Fruit fly (Drosophila melanogaster) whole organism, embryonic: ENCODE results near the gene Gnmt.
A peak's percentile ranks its signal among the peaks of the same experiment; 100 is the strongest.

Experiments used
- Atf6 ChIP-seq: fragments of 200-800 bp; sonication (Bioruptor generic); IDR thresholded peaks from 2 replicates; pipeline ENCODE4 v1.3.6; 2022; ENCODE audit warnings: missing biosample characterization, missing genetic modification characterization
- B-H2 ChIP-seq: fragments of 200-800 bp; sonication (Bioruptor generic); optimal IDR thresholded peaks from 2 replicates; lab custom pipeline; 2018; ENCODE audit warnings: missing biosample characterization, mild to moderate bottlenecking, missing genetic modification characterization
- BEAF-32 ChIP-seq: fragments of 200-800 bp; sonication (Bioruptor generic); optimal IDR thresholded peaks from 3 replicates; lab custom pipeline; 2017; ENCODE audit warnings: missing biosample characterization, missing genetic modification characterization, mild to moderate bottlenecking, moderate library complexity, missing genetic modification reagents
- Bdp1 ChIP-seq: fragments of 200-800 bp; sonication (Bioruptor generic); optimal IDR thresholded peaks from 3 replicates; lab custom pipeline; 2016; ENCODE audit warnings: missing biosample characterization, missing genetic modification characterization
- Bgb ChIP-seq: fragments of 200-800 bp; sonication (Bioruptor generic); IDR thresholded peaks from 2 replicates; pipeline ENCODE4 v1.3.6; 2022; ENCODE audit warnings: missing biosample characterization, missing genetic modification characterization; ENCODE audit not compliant: partially characterized antibody
- CG10543 ChIP-seq: fragments of 200-800 bp; sonication (Bioruptor generic); optimal IDR thresholded peaks from 3 replicates; lab custom pipeline; 2017; ENCODE audit warnings: missing biosample characterization, mild to moderate bottlenecking, missing genetic modification characterization, moderate library complexity
- CG11456 ChIP-seq: fragments of 200-800 bp; sonication (Bioruptor generic); IDR thresholded peaks from 3 replicates; pipeline ENCODE4 v1.3.6; 2022; ENCODE audit warnings: missing biosample characterization, missing genetic modification characterization
- CG11723 ChIP-seq: fragments of 200-800 bp; sonication (Bioruptor generic); optimal IDR thresholded peaks from 2 replicates; lab custom pipeline; 2017; ENCODE audit warnings: missing biosample characterization, mild to moderate bottlenecking, missing genetic modification characterization
- CG12219 ChIP-seq: fragments of 200-800 bp; sonication (Bioruptor generic); optimal IDR thresholded peaks from 3 replicates; lab custom pipeline; 2018; ENCODE audit warnings: missing biosample characterization, mild to moderate bottlenecking, missing genetic modification characterization
- CG15696 ChIP-seq: fragments of 200-800 bp; sonication (Bioruptor generic); optimal IDR thresholded peaks from 2 replicates; lab custom pipeline; 2019; ENCODE audit warnings: missing biosample characterization, mild to moderate bottlenecking, missing genetic modification characterization, moderate library complexity
- CG1647 ChIP-seq: fragments of 200-800 bp; sonication (Bioruptor generic); optimal IDR thresholded peaks from 3 replicates; lab custom pipeline; 2016; ENCODE audit warnings: missing biosample characterization, missing genetic modification characterization
- CG17568 ChIP-seq: fragments of 200-800 bp; sonication (Bioruptor generic); optimal IDR thresholded peaks from 2 replicates; lab custom pipeline; 2018; ENCODE audit warnings: missing biosample characterization, mild to moderate bottlenecking, missing genetic modification characterization, moderate library complexity
- CG17612 ChIP-seq: fragments of 200-800 bp; sonication (Bioruptor generic); IDR thresholded peaks from 2 replicates; pipeline ENCODE4 v1.3.6; 2022; ENCODE audit warnings: missing biosample characterization, missing genetic modification characterization
- CG2199 ChIP-seq: fragments of 200-800 bp; sonication (Bioruptor generic); IDR thresholded peaks from 3 replicates; pipeline ENCODE4 v1.3.6; 2022; ENCODE audit warnings: missing biosample characterization, missing genetic modification characterization
- CG2712 ChIP-seq: fragments of 200-800 bp; optimal IDR thresholded peaks from 3 replicates; lab custom pipeline; 2019; ENCODE audit warnings: missing biosample characterization, mild to moderate bottlenecking, missing genetic modification characterization, moderate library complexity
- CG30020 ChIP-seq: fragments of 200-800 bp; optimal IDR thresholded peaks from 2 replicates; lab custom pipeline; 2019; ENCODE audit warnings: missing biosample characterization, mild to moderate bottlenecking, missing genetic modification characterization, moderate library complexity
- CG32772 ChIP-seq: fragments of 200-800 bp; sonication (Bioruptor generic); IDR thresholded peaks from 2 replicates; pipeline ENCODE4 v1.3.6; 2022; ENCODE audit warnings: missing biosample characterization, missing genetic modification characterization
- CG3847 ChIP-seq: fragments of 200-800 bp; sonication (Bioruptor generic); IDR thresholded peaks from 2 replicates; pipeline ENCODE4 v1.3.6; 2022; ENCODE audit warnings: missing biosample characterization, missing genetic modification characterization
- CG7556 ChIP-seq: fragments of 200-800 bp; sonication (Bioruptor generic); optimal IDR thresholded peaks from 2 replicates; lab custom pipeline; 2017; ENCODE audit warnings: missing biosample characterization, mild to moderate bottlenecking, missing genetic modification characterization
- CG7987 ChIP-seq: fragments of 200-800 bp; sonication (Bioruptor generic); optimal IDR thresholded peaks from 2 replicates; lab custom pipeline; 2018; ENCODE audit warnings: missing biosample characterization, mild to moderate bottlenecking, missing genetic modification characterization, moderate library complexity
- Camta ChIP-seq: fragments of 200-800 bp; sonication (Bioruptor generic); optimal IDR thresholded peaks from 2 replicates; lab custom pipeline; 2016; ENCODE audit warnings: missing biosample characterization, missing genetic modification characterization
- Chrac-16 ChIP-seq: fragments of 200-800 bp; sonication (Bioruptor generic); optimal IDR thresholded peaks from 3 replicates; lab custom pipeline; 2016; ENCODE audit warnings: missing biosample characterization, missing genetic modification characterization
- Dfd ChIP-seq, 2 experiments: fragments of >200 bp; optimal IDR thresholded peaks; 2 replicates each; lab custom pipeline; 2017; ENCODE audit warnings: missing biosample characterization in 2 of 2, missing genetic modification characterization in 2 of 2
- Dip3 ChIP-seq: fragments of 200-800 bp; sonication (Bioruptor generic); optimal IDR thresholded peaks from 3 replicates; lab custom pipeline; 2016; ENCODE audit warnings: missing biosample characterization, missing genetic modification characterization
- Drgx ChIP-seq: fragments of 200-800 bp; sonication (Bioruptor generic); IDR thresholded peaks from 2 replicates; pipeline ENCODE4 v1.3.6; 2022; ENCODE audit warnings: missing biosample characterization, missing genetic modification characterization
- H15 ChIP-seq: fragments of 200-800 bp; sonication (Bioruptor generic); IDR thresholded peaks from 3 replicates; pipeline ENCODE4 v1.3.6; 2022; ENCODE audit warnings: missing biosample characterization, missing genetic modification characterization
- Hsf ChIP-seq: fragments of 200-800 bp; sonication (Bioruptor generic); optimal IDR thresholded peaks from 3 replicates; lab custom pipeline; 2016; ENCODE audit warnings: missing biosample characterization, missing genetic modification characterization
- Jarid2 ChIP-seq: fragments of 200-800 bp; sonication (Bioruptor generic); optimal IDR thresholded peaks from 3 replicates; lab custom pipeline; 2017; ENCODE audit warnings: mild to moderate bottlenecking, missing biosample characterization, missing genetic modification reagents, missing genetic modification characterization
- NK7.1 ChIP-seq: fragments of 200-800 bp; sonication (Bioruptor generic); optimal IDR thresholded peaks from 3 replicates; lab custom pipeline; 2016; ENCODE audit warnings: missing biosample characterization, missing genetic modification characterization
- PHDP ChIP-seq: fragments of 200-800 bp; sonication (Bioruptor generic); optimal IDR thresholded peaks from 3 replicates; lab custom pipeline; 2018; ENCODE audit warnings: missing biosample characterization, mild to moderate bottlenecking, missing genetic modification characterization, moderate library complexity
- Spps ChIP-seq: fragments of 200-800 bp; sonication (Bioruptor generic); optimal IDR thresholded peaks from 2 replicates; lab custom pipeline; 2018; ENCODE audit warnings: missing biosample characterization, mild to moderate bottlenecking, missing genetic modification characterization
- Sry-β ChIP-seq: fragments of 200-800 bp; sonication (Bioruptor generic); optimal IDR thresholded peaks from 2 replicates; lab custom pipeline; 2018; ENCODE audit warnings: missing biosample characterization, mild to moderate bottlenecking, missing genetic modification characterization, moderate library complexity
- ara ChIP-seq: fragments of 200-800 bp; sonication (Bioruptor generic); IDR thresholded peaks from 2 replicates; pipeline ENCODE4 v1.3.6; 2022; ENCODE audit warnings: missing biosample characterization, missing genetic modification characterization
- br ChIP-seq: fragments of >200 bp; optimal IDR thresholded peaks from 2 replicates; lab custom pipeline; 2017
- cas ChIP-seq: fragments of 200-800 bp; sonication (Bioruptor generic); IDR thresholded peaks from 2 replicates; pipeline ENCODE4 v1.3.6; 2022; ENCODE audit warnings: missing biosample characterization, missing genetic modification characterization
- dmrt99B ChIP-seq: fragments of 200-800 bp; sonication (Bioruptor generic); optimal IDR thresholded peaks from 2 replicates; lab custom pipeline; 2018; ENCODE audit warnings: missing biosample characterization, mild to moderate bottlenecking, missing genetic modification characterization, moderate library complexity
- fd3F ChIP-seq: fragments of 200-800 bp; sonication (Bioruptor generic); optimal IDR thresholded peaks from 2 replicates; lab custom pipeline; 2018; ENCODE audit warnings: missing biosample characterization, mild to moderate bottlenecking, missing genetic modification characterization, moderate library complexity
- gce ChIP-seq: fragments of 200-800 bp; sonication (Bioruptor generic); IDR thresholded peaks from 3 replicates; pipeline ENCODE4 v1.3.6; 2022; ENCODE audit warnings: missing biosample characterization, missing genetic modification characterization
- grn ChIP-seq: fragments of 200-800 bp; sonication (Bioruptor generic); optimal IDR thresholded peaks from 3 replicates; lab custom pipeline; 2017; ENCODE audit warnings: missing biosample characterization, missing genetic modification characterization
- hbn ChIP-seq: fragments of 200-800 bp; sonication (Bioruptor generic); IDR thresholded peaks from 2 replicates; pipeline ENCODE4 v1.3.6; 2022; ENCODE audit warnings: missing biosample characterization, missing genetic modification characterization; ENCODE audit not compliant: partially characterized antibody
- ken ChIP-seq: fragments of 200-800 bp; sonication (Bioruptor generic); IDR thresholded peaks from 3 replicates; pipeline ENCODE4 v1.3.6; 2022; ENCODE audit warnings: missing biosample characterization, missing genetic modification characterization
- lab ChIP-seq: fragments of 200-800 bp; sonication (Bioruptor generic); optimal IDR thresholded peaks from 3 replicates; lab custom pipeline; 2017; ENCODE audit warnings: missing biosample characterization, missing genetic modification characterization, mild to moderate bottlenecking, moderate library complexity, missing genetic modification reagents
- mld ChIP-seq: fragments of 200-800 bp; sonication (Bioruptor generic); IDR thresholded peaks from 3 replicates; pipeline ENCODE4 v1.3.6; 2022; ENCODE audit warnings: missing biosample characterization, missing genetic modification characterization; ENCODE audit not compliant: partially characterized antibody
- shn ChIP-seq: fragments of 200-800 bp; sonication (Bioruptor generic); optimal IDR thresholded peaks from 3 replicates; lab custom pipeline; 2016; ENCODE audit warnings: missing biosample characterization, missing genetic modification characterization
- sim ChIP-seq: fragments of 200-800 bp; sonication (Bioruptor generic); IDR thresholded peaks from 2 replicates; pipeline ENCODE4 v1.3.6; 2022; ENCODE audit warnings: missing biosample characterization, missing genetic modification characterization
- sr ChIP-seq: fragments of 200-800 bp; sonication (Bioruptor generic); IDR thresholded peaks from 3 replicates; pipeline ENCODE4 v1.3.6; 2022; ENCODE audit warnings: missing biosample characterization, missing genetic modification characterization
- ssp ChIP-seq: fragments of 200-800 bp; sonication (Bioruptor generic); IDR thresholded peaks from 2 replicates; pipeline ENCODE4 v1.3.6; 2022; ENCODE audit warnings: missing biosample characterization, missing genetic modification characterization
- tna ChIP-seq: fragments of 200-800 bp; sonication (Bioruptor generic); IDR thresholded peaks from 2 replicates; pipeline ENCODE4 v1.3.6; 2022; ENCODE audit warnings: missing biosample characterization, missing genetic modification characterization; ENCODE audit not compliant: partially characterized antibody
- twi ChIP-seq: fragments of 200-800 bp; optimal IDR thresholded peaks from 2 replicates; lab custom pipeline; 2019; ENCODE audit warnings: missing biosample characterization, mild to moderate bottlenecking, missing genetic modification characterization, moderate library complexity
- usp ChIP-seq: fragments of >200 bp; optimal IDR thresholded peaks from 2 replicates; lab custom pipeline; 2017; ENCODE audit warnings: missing biosample characterization, missing genetic modification characterization
- vnd ChIP-seq: fragments of 200-800 bp; sonication (Bioruptor generic); IDR thresholded peaks from 3 replicates; pipeline ENCODE4 v1.3.6; 2022; ENCODE audit warnings: missing biosample characterization, missing genetic modification characterization; ENCODE audit not compliant: partially characterized antibody
- yki ChIP-seq: fragments of >200 bp; optimal IDR thresholded peaks from 3 replicates; lab custom pipeline; 2018

Gnmt gene

DNA sequence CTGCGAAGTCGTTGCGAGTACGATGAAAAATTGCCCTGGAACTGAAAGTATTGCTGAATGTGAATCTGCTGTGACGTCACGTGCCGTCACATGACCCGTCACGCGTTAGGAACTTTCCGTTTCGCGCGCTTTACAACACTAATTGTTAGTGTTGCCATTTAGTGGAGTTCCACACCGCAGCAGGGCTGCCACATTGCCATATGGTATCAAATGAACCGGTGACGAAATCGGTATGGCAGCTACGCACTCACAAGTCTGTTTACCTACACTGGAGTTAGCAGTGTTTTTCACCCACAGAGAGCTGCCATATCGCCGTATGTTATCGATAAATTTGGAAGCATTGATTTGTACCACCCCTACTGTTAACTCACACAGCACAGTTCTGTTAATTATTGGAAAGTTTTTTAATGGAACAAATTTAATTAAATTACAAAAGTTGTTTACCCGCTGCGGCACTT lies 46.7 kb upstream of the Gnmt start, which contains the start of the genes Vha55 and Snx3 (continued):
- TF ChIP-seq tna (GFP tag; lab: Robert Waterston, UW) = no peak
- TF ChIP-seq cas = no peak
- TF ChIP-seq Dip3 (GFP tag; lab: Kevin White, UChicago) = peak; percentile 82
- peak; percentile 83 for TF ChIP-seq Camta
- no peak for TF ChIP-seq ssp
- TF ChIP-seq NK7.1 (GFP tag; lab: Kevin White, UChicago) = peak; percentile 77
- TF ChIP-seq CG2712 (tag; lab: Kevin White, UChicago) = peak; percentile 54
- TF ChIP-seq Bgb (GFP tag; lab: Robert Waterston, UW) = no peak
- peak; percentile 27 for TF ChIP-seq CG30020 (tag; lab: Kevin White, UChicago)
- no peak for TF ChIP-seq CG3847 (GFP tag; lab: Robert Waterston, UW)
- no peak for TF ChIP-seq CG12219
- TF ChIP-seq mld = no peak
- no peak for TF ChIP-seq grn (GFP tag; lab: Kevin White, UChicago)
- TF ChIP-seq CG1647 (GFP tag; lab: Kevin White, UChicago) = peak; percentile 90
- TF ChIP-seq CG17568 (GFP tag; lab: Kevin White, UChicago) = no peak
- TF ChIP-seq twi (tag; lab: Kevin White, UChicago) = peak; percentile 54
- TF ChIP-seq yki (lab: Kevin White, UChicago) = peak; percentile 14
- peak; percentile 56 for TF ChIP-seq Jarid2
- TF ChIP-seq Sry-β (GFP tag; lab: Kevin White, UChicago) = no peak
- no peak for TF ChIP-seq CG11723 (GFP tag; lab: Kevin White, UChicago)
- TF ChIP-seq CG7556 (GFP tag; lab: Kevin White, UChicago) = no peak
- TF ChIP-seq Spps (tag; lab: Kevin White, UChicago) = peak; percentile 26
- TF ChIP-seq CG32772 (GFP tag; lab: Robert Waterston, UW) = no peak
- TF ChIP-seq lab (GFP tag; lab: Kevin White, UChicago) = peak; percentile 86
- TF ChIP-seq CG17612 (GFP tag; lab: Robert Waterston, UW) = no peak
- no peak for TF ChIP-seq ken
- TF ChIP-seq Drgx (GFP tag; lab: Robert Waterston, UW) = no peak
- TF ChIP-seq gce (GFP tag; lab: Robert Waterston, UW) = no peak
- TF ChIP-seq CG2199 (GFP tag; lab: Robert Waterston, UW) = no peak
- no peak for TF ChIP-seq sr (GFP tag; lab: Robert Waterston, UW)
- TF ChIP-seq CG10543 (GFP tag; lab: Kevin White, UChicago) = peak; percentile 71
- peak; percentile 83 for TF ChIP-seq Hsf (GFP tag; lab: Kevin White, UChicago)
- no peak for TF ChIP-seq sim (GFP tag; lab: Robert Waterston, UW)
- no peak for TF ChIP-seq H15 (GFP tag; lab: Robert Waterston, UW)
- TF ChIP-seq CG15696 (tag; lab: Kevin White, UChicago) = peak; percentile 20
- no peak for TF ChIP-seq ara
- no peak for TF ChIP-seq dmrt99B (tag; lab: Kevin White, UChicago)
- TF ChIP-seq vnd = no peak
- no peak for TF ChIP-seq Dfd (GFP tag; optimal IDR thresholded peaks at IDR 0.05; lab: Kevin White, UChicago)
- peak; percentile 88 for TF ChIP-seq CG7987 (GFP tag; lab: Kevin White, UChicago)
- peak; percentile 88 for TF ChIP-seq B-H2 (GFP tag; lab: Kevin White, UChicago)
- no peak for TF ChIP-seq hbn
- no peak for TF ChIP-seq Atf6 (GFP tag; lab: Robert Waterston, UW)
- peak; percentile 18 for TF ChIP-seq PHDP (tag; lab: Kevin White, UChicago)
- TF ChIP-seq Chrac-16 = peak; percentile 59
- no peak for TF ChIP-seq CG11456 (GFP tag; lab: Robert Waterston, UW)
- no peak for TF ChIP-seq br (lab: Kevin White, UChicago)
- peak; percentile 75 for TF ChIP-seq Bdp1 (GFP tag; lab: Kevin White, UChicago)
- no peak for TF ChIP-seq usp (GFP tag; lab: Kevin White, UChicago)
- peak; percentile 71 for TF ChIP-seq BEAF-32 (GFP tag; lab: Kevin White, UChicago)
- peak; percentile 84 for TF ChIP-seq shn
- peak; percentile 18 for TF ChIP-seq fd3F (GFP tag; lab: Kevin White, UChicago)
